Fruit fly (Drosophila melanogaster) Kc167 (cell line): ENCODE data around the gene Vajk1.

ENCODE experiments used
- Myc ChIP-seq: fragments of >200 bp; optimal IDR thresholded peaks from 2 replicates; lab custom pipeline; 2017; ENCODE audit warnings: missing external identifiers
- h ChIP-seq: fragments of >200 bp; optimal IDR thresholded peaks from 3 replicates; lab custom pipeline; 2018; ENCODE audit warnings: missing external identifiers
- insv ChIP-seq: fragments of >200 bp; optimal IDR thresholded peaks from 3 replicates; lab custom pipeline; 2018; ENCODE audit warnings: missing external identifiers
- psq ChIP-seq: fragments of >200 bp; optimal IDR thresholded peaks from 2 replicates; lab custom pipeline; 2017; ENCODE audit warnings: missing external identifiers
- ttk ChIP-seq: sonication (Bioruptor generic); optimal IDR thresholded peaks from 2 replicates; lab custom pipeline; 2017; ENCODE audit warnings: missing external identifiers

dm6 chr2L:13934542-13935065, 11.3 kb upstream of the Vajk1 start, which contains the start of gene Vajk2:
- no peak for TF ChIP-seq h
- TF ChIP-seq psq (lab: Kevin White, UChicago) = no peak
- no peak for TF ChIP-seq ttk (lab: Kevin White, UChicago)
- no peak for TF ChIP-seq insv (lab: Kevin White, UChicago)
- no peak for TF ChIP-seq Myc (lab: Kevin White, UChicago)
